Worm (Caenorhabditis elegans) whole organism, L4 larva: Measurements from ENCODE around the gene C33A12.19.

Source experiments
- R02D3.7 ChIP-seq: fragments of 150-350 bp; sonication (generic microtip); optimal IDR thresholded peaks from 3 replicates; lab custom pipeline; 2014; ENCODE audit warnings: missing biosample characterization, missing genetic modification characterization
- aha-1 ChIP-seq: fragments of 150-350 bp; peaks from one replicate; lab custom pipeline; 2014; ENCODE audit warnings: missing biosample characterization, missing genetic modification characterization
- gei-8 ChIP-seq: fragments of 200-800 bp; sonication (Bioruptor generic); optimal IDR thresholded peaks from 2 replicates; lab custom pipeline; 2018; ENCODE audit warnings: mild to moderate bottlenecking, missing genetic modification characterization, missing compliant biosample characterization
- jun-1 ChIP-seq: fragments of 150-350 bp; optimal IDR thresholded peaks from 2 replicates; lab custom pipeline; 2014; ENCODE audit warnings: missing biosample characterization, missing genetic modification reagents, missing genetic modification characterization
- lsy-2 ChIP-seq, 2 experiments: fragments of 150-350 bp in 1 of 2; sonication (generic microtip) in 1 of 2; optimal IDR thresholded peaks; 2 replicates each; lab custom pipeline; 2014 to 2017; ENCODE audit warnings: missing biosample characterization in 2 of 2, missing genetic modification characterization in 2 of 2
- madf-5 ChIP-seq, 2 experiments: fragments of 200-800 bp; sonication (Bioruptor generic); IDR thresholded peaks; 2 replicates each; pipeline ENCODE4 v1.3.6; 2022; ENCODE audit warnings: missing compliant biosample characterization in 2 of 2, missing genetic modification characterization in 2 of 2
- nhr-76 ChIP-seq: fragments of 150-350 bp; optimal IDR thresholded peaks from 2 replicates; lab custom pipeline; 2014; ENCODE audit warnings: missing biosample characterization, missing genetic modification characterization
- ztf-11 ChIP-seq: fragments of 150-350 bp; optimal IDR thresholded peaks from 2 replicates; lab custom pipeline; 2014; ENCODE audit warnings: missing biosample characterization, missing genetic modification characterization

DNA sequence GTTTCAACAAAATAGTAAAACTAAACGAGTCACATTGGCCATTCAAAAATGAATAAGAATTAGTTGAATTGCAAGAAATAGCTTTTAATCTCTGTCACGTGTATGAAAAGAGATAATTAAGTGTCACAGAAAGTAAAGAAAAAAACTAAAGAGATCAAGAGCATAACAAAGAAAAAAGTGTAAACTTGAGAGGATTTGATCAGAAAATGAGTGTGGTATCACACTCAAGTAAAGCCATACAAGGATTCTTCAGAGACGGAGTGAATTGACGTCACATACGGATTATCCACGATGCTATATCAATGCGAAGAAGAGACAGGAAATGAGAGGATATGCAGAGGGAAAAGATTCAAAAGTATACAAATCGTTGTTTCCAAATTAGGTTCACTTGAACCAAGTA lies 47.5 kb upstream of the C33A12.19 start:
- TF ChIP-seq aha-1 (no peak), lsy-2 (tag; optimal IDR thresholded peaks at IDR 0.05; lab: Kevin White, UChicago) (no peak), jun-1 (tag; lab: Kevin White, UChicago) (no peak), R02D3.7 (no peak), gei-8 (GFP tag; lab: Kevin White, UChicago) (no peak), ztf-11 (tag; lab: Kevin White, UChicago) (no peak), madf-5 (GFP tag; IDR thresholded peaks at IDR 0.05; lab: Robert Waterston, UW) (no peak), nhr-76 (tag; lab: Kevin White, UChicago) (no peak)
